Worm (Caenorhabditis elegans) whole organism, L4 larva: ENCODE data around the gene cyp-25A3.

Experiments
- R02D3.7 ChIP-seq: fragments of 150-350 bp; sonication (generic microtip); optimal IDR thresholded peaks from 3 replicates; lab custom pipeline; 2014; ENCODE audit warnings: missing biosample characterization, missing genetic modification characterization
- ceh-32 ChIP-seq: sonication (generic microtip); optimal IDR thresholded peaks from 2 replicates; lab custom pipeline; 2016; ENCODE audit warnings: mild to moderate bottlenecking, missing genetic modification characterization, missing compliant biosample characterization; ENCODE audit not compliant: poor library complexity
- ces-1 ChIP-seq: fragments of 150-350 bp; sonication (generic microtip); optimal IDR thresholded peaks from 4 replicates; lab custom pipeline; 2014; ENCODE audit warnings: missing biosample characterization, missing genetic modification reagents, missing genetic modification characterization
- fkh-10 ChIP-seq: fragments of 150-350 bp; optimal IDR thresholded peaks from 2 replicates; lab custom pipeline; 2014; ENCODE audit warnings: missing biosample characterization, missing genetic modification reagents, missing genetic modification characterization
- jun-1 ChIP-seq: fragments of 150-350 bp; optimal IDR thresholded peaks from 2 replicates; lab custom pipeline; 2014; ENCODE audit warnings: missing biosample characterization, missing genetic modification reagents, missing genetic modification characterization
- lin-13 ChIP-seq: fragments of 150-350 bp; optimal IDR thresholded peaks from 2 replicates; lab custom pipeline; 2014; ENCODE audit warnings: missing biosample characterization, missing genetic modification reagents, missing genetic modification characterization
- nhr-76 ChIP-seq: fragments of 150-350 bp; optimal IDR thresholded peaks from 2 replicates; lab custom pipeline; 2014; ENCODE audit warnings: missing biosample characterization, missing genetic modification characterization
- pha-4 ChIP-seq, 2 experiments: fragments of 150-350 bp in 1 of 2; fragments of 200-800 bp in 1 of 2; sonication (Bioruptor generic) in 1 of 2; IDR thresholded peaks in 1 of 2; optimal IDR thresholded peaks in 1 of 2; 2 replicates each; pipeline versions ENCODE4 v1.3.6 to Lab custom; 2014 to 2022; ENCODE audit warnings: missing genetic modification characterization in 2 of 2, missing genetic modification reagents in 2 of 2, missing biosample characterization in 1 of 2, missing compliant biosample characterization in 1 of 2
- pqm-1 ChIP-seq: sonication (generic microtip); optimal IDR thresholded peaks from 2 replicates; lab custom pipeline; 2017; ENCODE audit warnings: missing biosample characterization, missing genetic modification characterization
- skn-1 ChIP-seq: fragments of 150-350 bp; optimal IDR thresholded peaks from 2 replicates; lab custom pipeline; 2014; ENCODE audit warnings: missing biosample characterization, missing genetic modification characterization
- snpc-1.2 ChIP-seq: fragments of 200-800 bp; sonication (Bioruptor generic); IDR thresholded peaks from 2 replicates; pipeline ENCODE4 v1.3.6; 2022; ENCODE audit warnings: missing genetic modification reagents, missing genetic modification characterization, missing compliant biosample characterization
- snpc-4 ChIP-seq: fragments of 150-350 bp; optimal IDR thresholded peaks from 2 replicates; lab custom pipeline; 2014; ENCODE audit warnings: missing biosample characterization, missing genetic modification characterization
- spr-1 ChIP-seq: sonication (generic microtip); optimal IDR thresholded peaks from 2 replicates; lab custom pipeline; 2016; ENCODE audit warnings: mild to moderate bottlenecking, missing genetic modification characterization, missing compliant biosample characterization

- no peak for TF ChIP-seq lin-13
- no peak for TF ChIP-seq fkh-10 (GFP tag; lab: Kevin White, UChicago)
- no peak for TF ChIP-seq jun-1 (tag; lab: Kevin White, UChicago)
- TF ChIP-seq nhr-76 (tag; lab: Kevin White, UChicago) = no peak
- TF ChIP-seq skn-1 = no peak
- TF ChIP-seq pha-4 (GFP tag; IDR thresholded peaks at IDR 0.05; lab: Robert Waterston, UW) = no peak
- TF ChIP-seq pha-4 (tag; optimal IDR thresholded peaks at IDR 0.05; lab: Kevin White, UChicago) = no peak
- no peak for TF ChIP-seq pqm-1
- no peak for TF ChIP-seq R02D3.7 (tag; lab: Kevin White, UChicago)
- TF ChIP-seq ceh-32 (tag; lab: Kevin White, UChicago) = no peak
- no peak for TF ChIP-seq spr-1 (tag; lab: Kevin White, UChicago)
- TF ChIP-seq ces-1 (GFP tag; lab: Kevin White, UChicago) = no peak
- TF ChIP-seq snpc-4 (tag; lab: Kevin White, UChicago) = no peak
- no peak for TF ChIP-seq snpc-1.2 (GFP tag; lab: Robert Waterston, UW)
Observed at ce11 chrIII:3831798-3832197, 7.7 kb downstream of the cyp-25A3 start.
